Fruit fly (Drosophila melanogaster) whole organism, embryonic: ENCODE data around the gene CCT7.

ENCODE experiments used
- Aef1 ChIP-seq: fragments of 200-800 bp; sonication (Bioruptor generic); IDR thresholded peaks from 3 replicates; pipeline ENCODE4 v1.3.6; 2022; ENCODE audit warnings: missing biosample characterization, missing genetic modification characterization
- B-H1 ChIP-seq: fragments of 200-800 bp; sonication (Bioruptor generic); IDR thresholded peaks from 3 replicates; pipeline ENCODE4 v1.3.6; 2022; ENCODE audit warnings: missing biosample characterization, missing genetic modification characterization
- Blimp-1 ChIP-seq: fragments of 200-800 bp; sonication (Bioruptor generic); optimal IDR thresholded peaks from 3 replicates; lab custom pipeline; 2018; ENCODE audit warnings: missing biosample characterization, missing genetic modification characterization, mild to moderate bottlenecking, moderate library complexity, missing genetic modification reagents
- CG10321 ChIP-seq: fragments of 200-800 bp; sonication (Bioruptor generic); IDR thresholded peaks from 2 replicates; pipeline ENCODE4 v1.3.6; 2022; ENCODE audit warnings: missing biosample characterization, missing genetic modification characterization
- CG10565 ChIP-seq: fragments of 200-800 bp; sonication (Bioruptor generic); optimal IDR thresholded peaks from 3 replicates; lab custom pipeline; 2016; ENCODE audit warnings: missing biosample characterization, mild to moderate bottlenecking, missing genetic modification characterization
- CG11085 ChIP-seq: fragments of 200-800 bp; sonication (Bioruptor generic); IDR thresholded peaks from 2 replicates; pipeline ENCODE4 v1.3.6; 2022; ENCODE audit warnings: missing biosample characterization, missing genetic modification characterization
- CG13123 ChIP-seq: fragments of 200-800 bp; sonication (Bioruptor generic); optimal IDR thresholded peaks from 2 replicates; lab custom pipeline; 2016; ENCODE audit warnings: missing biosample characterization, missing genetic modification characterization
- CG14441 ChIP-seq: fragments of 200-800 bp; sonication (Bioruptor generic); IDR thresholded peaks from 2 replicates; pipeline ENCODE4 v1.3.6; 2022; ENCODE audit warnings: missing biosample characterization, missing genetic modification characterization
- CG15514 ChIP-seq: fragments of 200-800 bp; sonication (Bioruptor generic); optimal IDR thresholded peaks from 3 replicates; lab custom pipeline; 2017; ENCODE audit warnings: missing biosample characterization, missing genetic modification characterization, mild to moderate bottlenecking, moderate library complexity, missing genetic modification reagents
- CG1602 ChIP-seq: fragments of 200-800 bp; sonication (Bioruptor generic); optimal IDR thresholded peaks from 3 replicates; lab custom pipeline; 2016; ENCODE audit warnings: missing biosample characterization, missing genetic modification characterization
- CG17802 ChIP-seq: fragments of 200-800 bp; sonication (Bioruptor generic); optimal IDR thresholded peaks from 2 replicates; lab custom pipeline; 2018; ENCODE audit warnings: missing biosample characterization, mild to moderate bottlenecking, missing genetic modification characterization, moderate library complexity
- CG17829 ChIP-seq: fragments of 200-800 bp; optimal IDR thresholded peaks from 2 replicates; lab custom pipeline; 2019; ENCODE audit warnings: missing biosample characterization, mild to moderate bottlenecking, missing genetic modification characterization, moderate library complexity
- CG30020 ChIP-seq: fragments of 200-800 bp; optimal IDR thresholded peaks from 2 replicates; lab custom pipeline; 2019; ENCODE audit warnings: missing biosample characterization, mild to moderate bottlenecking, missing genetic modification characterization, moderate library complexity
- CG30403 ChIP-seq: fragments of 200-800 bp; sonication (Bioruptor generic); optimal IDR thresholded peaks from 3 replicates; lab custom pipeline; 2016; ENCODE audit warnings: missing biosample characterization, missing genetic modification characterization
- CG4328 ChIP-seq: fragments of 200-800 bp; sonication (Bioruptor generic); optimal IDR thresholded peaks from 3 replicates; lab custom pipeline; 2017; ENCODE audit warnings: missing biosample characterization, missing genetic modification reagents, missing genetic modification characterization
- CG4360 ChIP-seq: fragments of 200-800 bp; sonication (Bioruptor generic); IDR thresholded peaks from 2 replicates; pipeline ENCODE4 v1.3.6; 2022; ENCODE audit warnings: missing biosample characterization, missing genetic modification characterization
- CG6175 ChIP-seq: fragments of 200-800 bp; sonication (Bioruptor generic); IDR thresholded peaks from 3 replicates; pipeline ENCODE4 v1.3.6; 2022; ENCODE audit warnings: missing biosample characterization, missing genetic modification characterization
- CG6254 ChIP-seq: fragments of 200-800 bp; sonication (Bioruptor generic); optimal IDR thresholded peaks from 3 replicates; lab custom pipeline; 2017; ENCODE audit warnings: mild to moderate bottlenecking, missing biosample characterization, missing genetic modification reagents, missing genetic modification characterization
- CG7357 ChIP-seq: fragments of 200-800 bp; sonication (Bioruptor generic); IDR thresholded peaks from 3 replicates; pipeline ENCODE4 v1.3.6; 2022; ENCODE audit warnings: missing biosample characterization, missing genetic modification characterization
- CG7372 ChIP-seq: fragments of 200-800 bp; sonication (Bioruptor generic); IDR thresholded peaks from 2 replicates; pipeline ENCODE4 v1.3.6; 2022; ENCODE audit warnings: missing biosample characterization, missing genetic modification characterization
- CG7786 ChIP-seq: fragments of 200-800 bp; sonication (Bioruptor generic); optimal IDR thresholded peaks from 2 replicates; lab custom pipeline; 2016; ENCODE audit warnings: missing biosample characterization, missing genetic modification characterization
- CG9797 ChIP-seq: fragments of 200-800 bp; sonication (Bioruptor generic); optimal IDR thresholded peaks from 3 replicates; lab custom pipeline; 2018; ENCODE audit warnings: missing biosample characterization, mild to moderate bottlenecking, missing genetic modification characterization
- CHES-1-like ChIP-seq: fragments of 200-800 bp; sonication (Bioruptor generic); optimal IDR thresholded peaks from 2 replicates; lab custom pipeline; 2016; ENCODE audit warnings: missing biosample characterization, missing genetic modification characterization
- Dp ChIP-seq: fragments of 200-800 bp; sonication (Bioruptor generic); optimal IDR thresholded peaks from 2 replicates; lab custom pipeline; 2018; ENCODE audit warnings: missing biosample characterization, mild to moderate bottlenecking, missing genetic modification characterization, moderate library complexity
- E2f2 ChIP-seq: fragments of 200-800 bp; sonication (Bioruptor generic); IDR thresholded peaks from 2 replicates; pipeline ENCODE4 v1.3.6; 2022; ENCODE audit warnings: missing biosample characterization, missing genetic modification characterization
- Mad ChIP-seq: fragments of 200-800 bp; sonication (Bioruptor generic); optimal IDR thresholded peaks from 2 replicates; lab custom pipeline; 2016; ENCODE audit warnings: missing biosample characterization, missing genetic modification characterization
- NC2α ChIP-seq: fragments of 200-800 bp; sonication (Bioruptor generic); optimal IDR thresholded peaks from 2 replicates; lab custom pipeline; 2016; ENCODE audit warnings: missing biosample characterization, missing genetic modification characterization
- NK7.1 ChIP-seq: fragments of 200-800 bp; sonication (Bioruptor generic); optimal IDR thresholded peaks from 3 replicates; lab custom pipeline; 2016; ENCODE audit warnings: missing biosample characterization, missing genetic modification characterization
- Nf-YC ChIP-seq: fragments of 200-800 bp; optimal IDR thresholded peaks from 3 replicates; lab custom pipeline; 2019; ENCODE audit warnings: missing biosample characterization, mild to moderate bottlenecking, missing genetic modification characterization, moderate library complexity
- Side ChIP-seq: fragments of 200-800 bp; sonication (Bioruptor generic); optimal IDR thresholded peaks from 2 replicates; lab custom pipeline; 2016; ENCODE audit warnings: missing biosample characterization, missing genetic modification characterization
- Sox102F ChIP-seq: fragments of 200-800 bp; sonication (Bioruptor generic); optimal IDR thresholded peaks from 2 replicates; lab custom pipeline; 2018; ENCODE audit warnings: missing biosample characterization, mild to moderate bottlenecking, missing genetic modification characterization, moderate library complexity
- az2 ChIP-seq: fragments of 200-800 bp; sonication (Bioruptor generic); optimal IDR thresholded peaks from 3 replicates; lab custom pipeline; 2016; ENCODE audit warnings: missing biosample characterization, missing genetic modification characterization
- bbx ChIP-seq: fragments of 200-800 bp; sonication (Bioruptor generic); IDR thresholded peaks from 2 replicates; pipeline ENCODE4 v1.3.6; 2022; ENCODE audit warnings: missing biosample characterization, missing genetic modification characterization; ENCODE audit not compliant: partially characterized antibody
- caup ChIP-seq: fragments of 200-800 bp; sonication (Bioruptor generic); optimal IDR thresholded peaks from 3 replicates; lab custom pipeline; 2017; ENCODE audit warnings: missing biosample characterization, mild to moderate bottlenecking, missing genetic modification characterization, moderate library complexity; ENCODE audit not compliant: severe bottlenecking
- cg ChIP-seq: fragments of 200-800 bp; sonication (Bioruptor generic); optimal IDR thresholded peaks from 3 replicates; lab custom pipeline; 2019; ENCODE audit warnings: missing biosample characterization, mild to moderate bottlenecking, missing genetic modification characterization, moderate library complexity
- chm ChIP-seq: fragments of 200-800 bp; sonication (Bioruptor generic); IDR thresholded peaks from 2 replicates; pipeline ENCODE4 v1.3.6; 2022; ENCODE audit warnings: missing biosample characterization, missing genetic modification characterization
- danr ChIP-seq: fragments of 200-800 bp; sonication (Bioruptor generic); IDR thresholded peaks from 2 replicates; pipeline ENCODE4 v1.3.6; 2022; ENCODE audit warnings: missing biosample characterization, missing genetic modification characterization
- fd64A ChIP-seq: fragments of 200-800 bp; sonication (Bioruptor generic); optimal IDR thresholded peaks from 3 replicates; lab custom pipeline; 2018; ENCODE audit warnings: missing biosample characterization, mild to moderate bottlenecking, missing genetic modification characterization
- fru ChIP-seq: fragments of >200 bp; optimal IDR thresholded peaks from 2 replicates; lab custom pipeline; 2017
- fu2 ChIP-seq: fragments of 200-800 bp; sonication (Bioruptor generic); optimal IDR thresholded peaks from 2 replicates; lab custom pipeline; 2016; ENCODE audit warnings: missing biosample characterization, missing genetic modification characterization
- gcm2 ChIP-seq: fragments of 200-800 bp; sonication (Bioruptor generic); optimal IDR thresholded peaks from 2 replicates; lab custom pipeline; 2016; ENCODE audit warnings: missing biosample characterization, missing genetic modification characterization
- grn ChIP-seq: fragments of 200-800 bp; sonication (Bioruptor generic); optimal IDR thresholded peaks from 3 replicates; lab custom pipeline; 2017; ENCODE audit warnings: missing biosample characterization, missing genetic modification characterization
- gsb ChIP-seq: fragments of 200-800 bp; sonication (Bioruptor generic); IDR thresholded peaks from 2 replicates; pipeline ENCODE4 v1.3.6; 2022; ENCODE audit warnings: missing biosample characterization, missing genetic modification characterization
- h ChIP-seq: fragments of >200 bp; optimal IDR thresholded peaks from 2 replicates; lab custom pipeline; 2017
- lilli ChIP-seq: fragments of 200-800 bp; sonication (Bioruptor generic); optimal IDR thresholded peaks from 3 replicates; lab custom pipeline; 2016; ENCODE audit warnings: missing biosample characterization, missing genetic modification characterization
- lola ChIP-seq, 3 experiments: fragments of >200 bp in 2 of 3; fragments of 200-800 bp in 1 of 3; sonication (Bioruptor generic) in 1 of 3; optimal IDR thresholded peaks; 2 replicates each; lab custom pipeline; 2017 to 2019; ENCODE audit warnings: missing biosample characterization in 3 of 3, missing genetic modification characterization in 3 of 3, mild to moderate bottlenecking in 1 of 3, moderate library complexity in 1 of 3
- pnt ChIP-seq: fragments of 200-800 bp; sonication (Bioruptor generic); optimal IDR thresholded peaks from 3 replicates; lab custom pipeline; 2016; ENCODE audit warnings: missing biosample characterization, missing genetic modification characterization
- psq ChIP-seq: fragments of 200-800 bp; sonication (Bioruptor generic); optimal IDR thresholded peaks from 2 replicates; lab custom pipeline; 2017; ENCODE audit warnings: missing biosample characterization, missing genetic modification characterization
- scrt ChIP-seq: fragments of 200-800 bp; sonication (Bioruptor generic); optimal IDR thresholded peaks from 2 replicates; lab custom pipeline; 2018; ENCODE audit warnings: missing biosample characterization, mild to moderate bottlenecking, missing genetic modification characterization, moderate library complexity
- sim ChIP-seq: fragments of 200-800 bp; sonication (Bioruptor generic); IDR thresholded peaks from 2 replicates; pipeline ENCODE4 v1.3.6; 2022; ENCODE audit warnings: missing biosample characterization, missing genetic modification characterization
- tup ChIP-seq: fragments of 200-800 bp; sonication (Bioruptor generic); optimal IDR thresholded peaks from 2 replicates; lab custom pipeline; 2016; ENCODE audit warnings: missing biosample characterization, mild to moderate bottlenecking, missing genetic modification characterization, moderate library complexity

The CCT7 gene

DNA sequence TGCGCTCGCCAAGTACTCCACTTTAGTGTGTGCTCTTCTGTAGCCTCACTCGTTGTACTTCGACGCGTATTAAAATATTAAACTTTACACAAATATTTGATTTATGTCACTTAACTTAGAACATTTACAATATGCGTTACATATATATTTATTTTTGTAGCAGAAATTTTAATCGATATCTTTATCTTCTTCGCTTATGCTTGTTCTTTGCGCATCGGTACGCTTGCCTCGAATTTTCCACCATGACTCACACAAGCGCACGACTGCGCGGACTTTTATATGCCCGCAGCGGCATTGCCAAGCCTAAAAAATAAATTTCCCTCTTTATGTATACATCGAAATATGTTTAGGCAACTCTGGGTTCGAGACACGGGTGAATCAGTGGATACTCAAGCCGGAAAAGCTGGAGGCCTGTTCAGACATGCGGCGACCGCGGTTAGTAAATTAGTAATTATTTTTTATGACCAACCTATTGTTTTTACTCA lies 19.1 kb downstream of the CCT7 start, which contains the start of gene aqz (continued):
- TF ChIP-seq cg (peak; percentile 66), CG6175 (0 out of 3 replicates have a peak, but pooled peaks have one; percentile 43), CG4360 (GFP tag; lab: Robert Waterston, UW) (peak; percentile 50), sim (GFP tag; lab: Robert Waterston, UW) (0 out of 2 replicates have a peak, but pooled peaks have one; percentile 36), CG17802 (peak; percentile 100), CG6254 (GFP tag; lab: Kevin White, UChicago) (peak; percentile 8), CG4328 (no peak), psq (GFP tag; lab: Kevin White, UChicago) (peak; percentile 31), fd64A (GFP tag; lab: Kevin White, UChicago) (peak; percentile 51), lilli (GFP tag; lab: Kevin White, UChicago) (peak; percentile 76), scrt (GFP tag; lab: Kevin White, UChicago) (peak; percentile 74), fru (no peak), CHES-1-like (GFP tag; lab: Kevin White, UChicago) (peak; percentile 73), CG1602 (GFP tag; lab: Kevin White, UChicago) (no peak), lola (GFP tag; optimal IDR thresholded peaks at IDR 0.05; lab: Kevin White, UChicago) (no peak), Aef1 (0 out of 3 replicates have a peak, but pooled peaks have one; percentile 23), Mad (GFP tag; lab: Kevin White, UChicago) (peak; percentile 68), CG14441 (GFP tag; lab: Robert Waterston, UW) (peak; percentile 33; the same call in 1 of the 2 replicates), B-H1 (GFP tag; lab: Robert Waterston, UW) (peak; percentile 21; the same call in 1 of the 3 replicates), CG7372 (GFP tag; lab: Robert Waterston, UW) (peak; percentile 57), CG30020 (tag; lab: Kevin White, UChicago) (peak; percentile 92), gsb (GFP tag; lab: Robert Waterston, UW) (peak; percentile 49; the same call in 1 of the 2 replicates), CG13123 (GFP tag; lab: Kevin White, UChicago) (no peak), bbx (GFP tag; lab: Robert Waterston, UW) (peak; percentile 66), h (lab: Kevin White, UChicago) (no peak), gcm2 (GFP tag; lab: Kevin White, UChicago) (no peak), CG7357 (GFP tag; lab: Robert Waterston, UW) (peak; percentile 44; the same call in 1 of the 3 replicates), grn (GFP tag; lab: Kevin White, UChicago) (peak; percentile 89), Nf-YC (tag; lab: Kevin White, UChicago) (peak; percentile 72), CG15514 (peak; percentile 93), CG17829 (tag; lab: Kevin White, UChicago) (peak; percentile 77), fu2 (GFP tag; lab: Kevin White, UChicago) (peak; percentile 58), CG10321 (GFP tag; lab: Robert Waterston, UW) (peak; percentile 7; the same call in 1 of the 2 replicates), CG7786 (GFP tag; lab: Kevin White, UChicago) (no peak), caup (GFP tag; lab: Kevin White, UChicago) (peak; percentile 81), CG11085 (GFP tag; lab: Robert Waterston, UW) (peak; percentile 48), CG9797 (peak; percentile 87), pnt (GFP tag; lab: Kevin White, UChicago) (peak; percentile 15), NK7.1 (GFP tag; lab: Kevin White, UChicago) (peak; percentile 21), az2 (GFP tag; lab: Kevin White, UChicago) (peak; percentile 35), tup (GFP tag; lab: Kevin White, UChicago) (no peak), CG10565 (GFP tag; lab: Kevin White, UChicago) (no peak), E2f2 (GFP tag; lab: Robert Waterston, UW) (peak; percentile 82), Sox102F (GFP tag; lab: Kevin White, UChicago) (no peak), chm (GFP tag; lab: Robert Waterston, UW) (peak; percentile 95), danr (GFP tag; lab: Robert Waterston, UW) (no peak), Side (GFP tag; lab: Kevin White, UChicago) (peak; percentile 74), Dp (GFP tag; lab: Kevin White, UChicago) (peak; percentile 77), NC2α (GFP tag; lab: Kevin White, UChicago) (peak; percentile 91), Blimp-1 (GFP tag; lab: Kevin White, UChicago) (no peak), CG30403 (GFP tag; lab: Kevin White, UChicago) (peak; percentile 63)
